Fruit fly (Drosophila melanogaster): ENCODE data around the gene kst.

dm6 chr3L:3288414-3288813, 48.2 kb upstream of the kst start:
- TF ChIP-seq Sin3A (optimal IDR thresholded peaks at IDR 0.05): no peak
- no peak for TF ChIP-seq ttk (optimal IDR thresholded peaks at IDR 0.05)
- TF ChIP-seq h (optimal IDR thresholded peaks at IDR 0.05): no peak
- no peak for TF ChIP-seq insv (optimal IDR thresholded peaks at IDR 0.05)

Measured in Kc167 (cell line).